Fruit fly (Drosophila melanogaster) whole organism, prepupa: ENCODE results near the gene plx.

Experiments
- Blimp-1 ChIP-seq: fragments of 200-800 bp; sonication (Bioruptor generic); optimal IDR thresholded peaks from 3 replicates; lab custom pipeline; 2017; ENCODE audit warnings: missing biosample characterization, missing genetic modification characterization, mild to moderate bottlenecking, moderate library complexity, missing genetic modification reagents
- CG10631 ChIP-seq: fragments of 200-800 bp; sonication (Bioruptor generic); optimal IDR thresholded peaks from 2 replicates; lab custom pipeline; 2016; ENCODE audit warnings: missing biosample characterization, missing genetic modification characterization
- CG11294 ChIP-seq: fragments of 200-800 bp; sonication (Bioruptor generic); IDR thresholded peaks from 2 replicates; pipeline ENCODE4 v1.3.6; 2022; ENCODE audit warnings: missing biosample characterization, missing genetic modification characterization
- CG11762 ChIP-seq: fragments of 200-800 bp; sonication (Bioruptor generic); optimal IDR thresholded peaks from 3 replicates; lab custom pipeline; 2016; ENCODE audit warnings: missing biosample characterization, missing genetic modification characterization; ENCODE audit not compliant: insufficient read depth
- CG15336 ChIP-seq: fragments of 200-800 bp; sonication (Bioruptor generic); IDR thresholded peaks from 2 replicates; pipeline ENCODE4 v1.3.6; 2022; ENCODE audit warnings: missing biosample characterization, missing genetic modification characterization
- CG1621 ChIP-seq: fragments of 200-800 bp; sonication (Bioruptor generic); optimal IDR thresholded peaks from 3 replicates; lab custom pipeline; 2018; ENCODE audit warnings: missing biosample characterization, mild to moderate bottlenecking, missing genetic modification characterization
- CG16779 ChIP-seq: fragments of 200-800 bp; sonication (Bioruptor generic); optimal IDR thresholded peaks from 3 replicates; lab custom pipeline; 2017; ENCODE audit warnings: missing biosample characterization, mild to moderate bottlenecking, missing genetic modification characterization
- CG32006 ChIP-seq: fragments of 200-800 bp; sonication (Bioruptor generic); optimal IDR thresholded peaks from 3 replicates; lab custom pipeline; 2017; ENCODE audit warnings: missing biosample characterization, mild to moderate bottlenecking, missing genetic modification characterization
- CG34406 ChIP-seq: fragments of 200-800 bp; sonication (Bioruptor generic); optimal IDR thresholded peaks from 3 replicates; lab custom pipeline; 2016; ENCODE audit warnings: missing biosample characterization, missing genetic modification characterization
- CG3919 ChIP-seq: fragments of 200-800 bp; sonication (Bioruptor generic); optimal IDR thresholded peaks from 3 replicates; lab custom pipeline; 2016; ENCODE audit warnings: missing biosample characterization, missing genetic modification characterization
- CG6808 ChIP-seq: fragments of 200-800 bp; sonication (Bioruptor generic); optimal IDR thresholded peaks from 3 replicates; lab custom pipeline; 2017; ENCODE audit warnings: missing biosample characterization, missing genetic modification characterization, mild to moderate bottlenecking, moderate library complexity, missing genetic modification reagents
- CG6854 ChIP-seq: fragments of 200-800 bp; sonication (Bioruptor generic); optimal IDR thresholded peaks from 2 replicates; lab custom pipeline; 2017; ENCODE audit warnings: missing biosample characterization, mild to moderate bottlenecking, missing genetic modification characterization
- CG7368 ChIP-seq: fragments of 200-800 bp; sonication (Bioruptor generic); optimal IDR thresholded peaks from 3 replicates; lab custom pipeline; 2016; ENCODE audit warnings: missing biosample characterization, missing genetic modification characterization
- CG9139 ChIP-seq: fragments of 200-800 bp; sonication (Bioruptor generic); optimal IDR thresholded peaks from 3 replicates; lab custom pipeline; 2017; ENCODE audit warnings: missing biosample characterization, mild to moderate bottlenecking, missing genetic modification characterization
- Eip78C ChIP-seq: fragments of 200-800 bp; sonication (Bioruptor generic); peaks from one replicate; lab custom pipeline; 2016; ENCODE audit warnings: missing biosample characterization, missing genetic modification characterization
- Eip93F ChIP-seq: fragments of 200-800 bp; sonication (Bioruptor generic); optimal IDR thresholded peaks from 2 replicates; lab custom pipeline; 2016; ENCODE audit warnings: missing biosample characterization, mild to moderate bottlenecking, missing genetic modification characterization
- Ets96B ChIP-seq: fragments of 200-800 bp; optimal IDR thresholded peaks from 2 replicates; lab custom pipeline; 2019; ENCODE audit warnings: missing biosample characterization, mild to moderate bottlenecking, missing genetic modification characterization, moderate library complexity
- Hr38 ChIP-seq: sonication (Bioruptor generic); optimal IDR thresholded peaks from 2 replicates; lab custom pipeline; 2016; ENCODE audit warnings: missing biosample characterization, missing genetic modification characterization
- Hr4 ChIP-seq: fragments of 200-800 bp; sonication (Bioruptor generic); optimal IDR thresholded peaks from 3 replicates; lab custom pipeline; 2016; ENCODE audit warnings: missing biosample characterization, missing genetic modification characterization
- Lpt ChIP-seq: fragments of 200-800 bp; sonication (Bioruptor generic); optimal IDR thresholded peaks from 3 replicates; lab custom pipeline; 2016; ENCODE audit warnings: missing biosample characterization, missing genetic modification characterization
- Sox102F ChIP-seq: fragments of 200-800 bp; sonication (Bioruptor generic); optimal IDR thresholded peaks from 2 replicates; lab custom pipeline; 2016; ENCODE audit warnings: missing biosample characterization, mild to moderate bottlenecking, missing genetic modification characterization
- Sox15 ChIP-seq: fragments of 200-800 bp; sonication (Bioruptor generic); optimal IDR thresholded peaks from 3 replicates; lab custom pipeline; 2016; ENCODE audit warnings: missing biosample characterization, missing genetic modification characterization
- acj6 ChIP-seq: fragments of 200-800 bp; sonication (Bioruptor generic); optimal IDR thresholded peaks from 3 replicates; lab custom pipeline; 2016; ENCODE audit warnings: missing biosample characterization, missing genetic modification characterization
- esn ChIP-seq: fragments of 200-800 bp; sonication (Bioruptor generic); optimal IDR thresholded peaks from 2 replicates; lab custom pipeline; 2016; ENCODE audit warnings: missing biosample characterization, mild to moderate bottlenecking, missing genetic modification characterization, moderate library complexity
- fd59A ChIP-seq: fragments of 200-800 bp; sonication (Bioruptor generic); optimal IDR thresholded peaks from 2 replicates; lab custom pipeline; 2017; ENCODE audit warnings: missing biosample characterization, mild to moderate bottlenecking, missing genetic modification characterization, missing genetic modification reagents
- fkh ChIP-seq: fragments of 200-800 bp; sonication (Bioruptor generic); optimal IDR thresholded peaks from 3 replicates; lab custom pipeline; 2017; ENCODE audit warnings: missing biosample characterization, mild to moderate bottlenecking, missing genetic modification characterization, moderate library complexity
- lz ChIP-seq: fragments of 200-800 bp; sonication (Bioruptor generic); optimal IDR thresholded peaks from 3 replicates; lab custom pipeline; 2016; ENCODE audit warnings: missing biosample characterization, missing genetic modification characterization
- net ChIP-seq: fragments of 200-800 bp; sonication (Bioruptor generic); optimal IDR thresholded peaks from 3 replicates; lab custom pipeline; 2016; ENCODE audit warnings: missing biosample characterization, missing genetic modification characterization
- pdm3 ChIP-seq: fragments of 200-800 bp; sonication (Bioruptor generic); optimal IDR thresholded peaks from 3 replicates; lab custom pipeline; 2016; ENCODE audit warnings: missing biosample characterization, missing genetic modification characterization
- salr ChIP-seq, 2 experiments: fragments of 200-800 bp; sonication (Bioruptor generic); optimal IDR thresholded peaks; 3 replicates each; lab custom pipeline; 2016 to 2018; ENCODE audit warnings: missing biosample characterization in 2 of 2, missing genetic modification characterization in 2 of 2, mild to moderate bottlenecking in 1 of 2
- spab ChIP-seq: fragments of 200-800 bp; sonication (Bioruptor generic); optimal IDR thresholded peaks from 2 replicates; lab custom pipeline; 2017; ENCODE audit warnings: missing biosample characterization, mild to moderate bottlenecking, missing genetic modification characterization, missing genetic modification reagents
- svp ChIP-seq: fragments of 200-800 bp; sonication (Bioruptor generic); peaks from one replicate; lab custom pipeline; 2016; ENCODE audit warnings: missing biosample characterization, missing genetic modification characterization
- topi ChIP-seq: fragments of 200-800 bp; sonication (Bioruptor generic); optimal IDR thresholded peaks from 3 replicates; lab custom pipeline; 2016; ENCODE audit warnings: missing biosample characterization, missing genetic modification characterization

The plx gene

DNA sequence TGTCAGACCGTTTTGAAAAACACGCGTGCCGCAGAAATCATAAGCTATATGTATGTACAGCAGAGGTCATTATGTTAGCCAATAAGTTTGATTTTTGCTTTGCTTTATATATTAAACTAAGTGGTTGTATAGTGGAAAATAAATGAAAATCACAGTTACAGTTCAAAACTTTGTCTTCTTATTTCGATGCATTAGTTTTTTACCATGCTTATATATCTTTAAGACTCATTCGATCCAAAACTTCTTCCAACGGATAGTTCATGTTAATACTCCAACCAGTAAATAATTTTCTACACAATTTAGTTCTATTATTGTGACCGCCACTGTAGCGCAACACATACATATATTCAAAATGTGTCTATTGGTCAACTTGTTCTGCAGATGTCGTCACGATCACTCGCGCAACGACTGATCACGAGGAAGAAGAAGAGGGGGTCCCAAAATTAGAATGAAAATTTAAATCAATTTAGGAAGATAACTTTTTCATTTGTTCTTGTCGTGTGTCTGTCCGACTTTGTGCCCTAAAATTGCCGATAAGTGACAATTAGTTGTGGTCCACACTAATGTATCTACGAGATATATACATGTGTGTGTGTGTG, 19.9 kb downstream of the plx start (continued):
- TF ChIP-seq Sox102F (GFP tag; lab: Kevin White, UChicago), result no peak
- TF ChIP-seq fkh, result no peak
- TF ChIP-seq CG6854 (GFP tag; lab: Kevin White, UChicago), result no peak
- TF ChIP-seq Hr38 (GFP tag; lab: Kevin White, UChicago), result no peak
- TF ChIP-seq Eip78C (GFP tag; lab: Kevin White, UChicago), result peak; percentile 88
- TF ChIP-seq CG10631 (GFP tag; lab: Kevin White, UChicago), result peak; percentile 24
- TF ChIP-seq CG15336, result peak; percentile 82
- TF ChIP-seq CG1621 (tag; lab: Kevin White, UChicago), result no peak
- TF ChIP-seq svp, result peak; percentile 60
- peak; percentile 80 for TF ChIP-seq CG32006 (GFP tag; lab: Kevin White, UChicago)
- no peak for TF ChIP-seq CG34406 (GFP tag; lab: Kevin White, UChicago)
- no peak for TF ChIP-seq CG7368 (GFP tag; lab: Kevin White, UChicago)

DNA sequence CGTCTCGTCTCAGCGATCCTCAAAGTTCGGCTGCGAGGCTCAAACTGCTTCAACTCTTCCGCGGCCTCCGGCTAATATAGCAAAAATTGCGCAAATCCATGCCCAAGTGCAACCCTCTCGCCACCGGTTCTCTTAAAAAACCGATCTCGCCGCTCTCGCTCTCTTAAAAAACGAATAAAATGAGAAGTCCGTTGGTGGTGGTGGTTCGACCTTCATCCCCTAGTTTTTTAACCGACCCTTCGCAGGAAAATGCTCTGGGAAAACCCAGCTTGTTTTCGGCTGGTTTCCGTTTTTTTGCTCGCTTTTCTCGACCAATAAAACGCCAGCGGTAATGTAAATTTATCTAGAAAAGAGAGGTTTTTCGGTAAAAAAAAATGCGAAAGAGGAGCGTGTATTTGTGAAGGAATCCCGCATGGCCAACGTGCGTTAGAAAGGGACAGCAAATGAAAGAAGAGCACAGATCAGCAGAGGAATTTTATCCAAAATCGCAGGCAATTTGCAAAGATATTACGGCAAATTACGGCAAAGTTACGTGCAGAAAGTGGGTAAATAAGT, 31.2 kb downstream of the plx start, which contains the start of gene cas:
Gene cas (minus strand): TSS at position 51 of the 555 bp plus-strand sequence.
- TF ChIP-seq CG16779 (no peak), salr (GFP tag; optimal IDR thresholded peaks at IDR 0.05; lab: Kevin White, UChicago) (no peak), fd59A (GFP tag; lab: Kevin White, UChicago) (no peak), net (GFP tag; lab: Kevin White, UChicago) (no peak), acj6 (no peak), spab (no peak), topi (GFP tag; lab: Kevin White, UChicago) (no peak), CG15336 (no peak), CG6808 (GFP tag; lab: Kevin White, UChicago) (no peak), Blimp-1 (GFP tag; lab: Kevin White, UChicago) (no peak), Hr4 (GFP tag; lab: Kevin White, UChicago) (no peak), lz (GFP tag; lab: Kevin White, UChicago) (no peak), Ets96B (tag; lab: Kevin White, UChicago) (no peak), pdm3 (GFP tag; lab: Kevin White, UChicago) (no peak), CG3919 (GFP tag; lab: Kevin White, UChicago) (no peak), CG9139 (GFP tag; lab: Kevin White, UChicago) (no peak), Lpt (GFP tag; lab: Kevin White, UChicago) (no peak)
- TF ChIP-seq, all 60 proteins: peak for 0

DNA sequence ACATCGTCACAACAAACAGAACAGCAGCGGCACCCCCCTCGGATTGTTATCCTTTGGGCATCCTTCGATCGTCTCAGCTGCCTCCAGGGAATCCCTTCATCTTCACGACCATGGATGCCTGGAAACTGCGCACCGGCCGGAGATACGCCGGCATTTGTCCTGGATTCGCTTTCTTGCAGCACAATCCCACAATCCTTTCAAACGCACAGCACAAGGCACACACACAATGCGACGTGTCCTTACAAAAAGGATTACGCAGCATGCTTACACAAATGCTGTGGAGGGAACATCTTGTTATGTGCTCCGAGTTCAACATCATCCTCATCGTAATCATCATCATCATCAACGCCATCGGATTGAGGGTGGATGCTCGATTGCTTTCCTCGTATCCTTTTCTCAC, 37.5 kb downstream of the plx start:
- TF ChIP-seq CG11294 (GFP tag; lab: Robert Waterston, UW) (no peak), fkh (no peak)

DNA sequence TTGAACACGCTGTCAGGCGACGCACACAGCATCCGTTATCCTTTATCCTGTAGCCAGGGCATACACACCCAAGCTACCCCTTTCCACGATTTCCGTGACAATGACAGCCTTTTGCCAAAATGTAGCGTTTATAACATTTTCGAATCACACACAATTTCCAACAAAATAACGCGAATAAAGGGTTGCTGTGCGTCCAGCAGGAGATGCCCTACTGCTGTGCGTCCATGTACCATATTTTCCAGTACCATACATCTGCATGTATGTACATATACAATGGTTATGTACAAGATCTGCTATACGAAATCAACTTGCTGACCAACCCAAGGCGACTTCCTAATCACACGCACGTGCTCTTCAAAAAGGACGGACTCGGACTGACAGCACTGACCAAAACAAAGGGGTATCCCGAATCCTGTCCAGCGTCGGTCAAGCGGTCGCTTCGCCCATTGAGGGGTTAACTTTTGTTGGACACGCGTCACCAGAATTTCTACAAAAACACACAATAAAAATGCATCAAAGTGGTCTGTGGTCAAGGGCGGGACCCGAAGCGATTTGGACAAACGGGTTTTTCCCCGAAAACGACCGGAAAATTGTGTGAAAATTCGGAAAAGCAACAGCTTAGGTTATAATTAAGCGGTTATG, 42.2 kb downstream of the plx start:
- TF ChIP-seq CG15336 (no peak), Sox15 (GFP tag; lab: Kevin White, UChicago) (no peak), Eip93F (GFP tag; lab: Kevin White, UChicago) (no peak), CG11762 (no peak), esn (no peak), CG1621 (tag; lab: Kevin White, UChicago) (no peak)
